Worm (Caenorhabditis elegans) whole organism, L2 larva: Measurements from ENCODE around the gene ugt-23.
A peak's percentile ranks its signal among the peaks of the same experiment; 100 is the strongest.

Experiments used
- C34F6.9 ChIP-seq: fragments of 150-350 bp; optimal IDR thresholded peaks from 2 replicates; lab custom pipeline; 2014; ENCODE audit warnings: missing biosample characterization, missing genetic modification characterization
- F13H6.1 ChIP-seq: sonication (generic microtip); optimal IDR thresholded peaks from 2 replicates; lab custom pipeline; 2016; ENCODE audit warnings: missing genetic modification characterization, missing compliant biosample characterization
- Y55F3AM.14 ChIP-seq: fragments of 200-800 bp; sonication (Bioruptor generic); optimal IDR thresholded peaks from 2 replicates; lab custom pipeline; 2018; ENCODE audit warnings: mild to moderate bottlenecking, missing genetic modification characterization, missing compliant biosample characterization
- ZK546.5 ChIP-seq: sonication (generic microtip); optimal IDR thresholded peaks from 2 replicates; lab custom pipeline; 2017; ENCODE audit warnings: missing biosample characterization, missing genetic modification characterization
- alr-1 ChIP-seq: fragments of 150-350 bp; optimal IDR thresholded peaks from 2 replicates; lab custom pipeline; 2014; ENCODE audit warnings: missing biosample characterization, missing genetic modification characterization
- aly-2 ChIP-seq: fragments of 150-350 bp; optimal IDR thresholded peaks from 2 replicates; lab custom pipeline; 2014; ENCODE audit warnings: missing biosample characterization, missing genetic modification characterization
- ama-1 ChIP-seq: fragments of 150-350 bp; optimal IDR thresholded peaks from 2 replicates; lab custom pipeline; 2018; ENCODE audit warnings: inconsistent platforms
- blmp-1 ChIP-seq: sonication (generic microtip); optimal IDR thresholded peaks from 2 replicates; lab custom pipeline; 2017; ENCODE audit warnings: missing genetic modification characterization, mild to moderate bottlenecking, missing compliant biosample characterization, antibody characterized with exemption, moderate library complexity; ENCODE audit not compliant: insufficient read depth
- ceh-16 ChIP-seq: fragments of 150-350 bp; optimal IDR thresholded peaks from 2 replicates; lab custom pipeline; 2014; ENCODE audit warnings: missing biosample characterization, missing genetic modification characterization
- ceh-82 ChIP-seq: fragments of 150-350 bp; optimal IDR thresholded peaks from 2 replicates; lab custom pipeline; 2014; ENCODE audit warnings: missing biosample characterization, missing genetic modification characterization
- crh-2 ChIP-seq: sonication (generic microtip); optimal IDR thresholded peaks from 2 replicates; lab custom pipeline; 2017; ENCODE audit warnings: missing biosample characterization, missing genetic modification characterization
- dmd-4 ChIP-seq: sonication (generic microtip); optimal IDR thresholded peaks from 2 replicates; lab custom pipeline; 2017; ENCODE audit warnings: missing biosample characterization, missing genetic modification characterization
- egl-27 ChIP-seq: sonication (generic microtip); optimal IDR thresholded peaks from 3 replicates; lab custom pipeline; 2017; ENCODE audit warnings: missing biosample characterization, missing genetic modification reagents, missing genetic modification characterization
- elt-1 ChIP-seq: fragments of 150-350 bp; optimal IDR thresholded peaks from 2 replicates; lab custom pipeline; 2014; ENCODE audit warnings: missing biosample characterization, missing genetic modification characterization
- gmeb-1 ChIP-seq: fragments of 150-350 bp; optimal IDR thresholded peaks from 2 replicates; lab custom pipeline; 2014; ENCODE audit warnings: missing biosample characterization, missing genetic modification characterization
- lin-13 ChIP-seq: fragments of 150-350 bp; optimal IDR thresholded peaks from 2 replicates; lab custom pipeline; 2014; ENCODE audit warnings: missing biosample characterization, missing genetic modification reagents, missing genetic modification characterization
- lin-39 ChIP-seq: fragments of 150-350 bp; optimal IDR thresholded peaks from 2 replicates; lab custom pipeline; 2014; ENCODE audit warnings: missing biosample characterization, missing genetic modification reagents, missing genetic modification characterization
- lsy-2 ChIP-seq, 2 experiments: fragments of 150-350 bp in 1 of 2; sonication (generic microtip) in 1 of 2; optimal IDR thresholded peaks; 2 replicates each; lab custom pipeline; 2014 to 2017; ENCODE audit warnings: missing biosample characterization in 2 of 2, missing genetic modification characterization in 2 of 2
- mbf-1 ChIP-seq: sonication (generic microtip); optimal IDR thresholded peaks from 2 replicates; lab custom pipeline; 2017; ENCODE audit warnings: missing biosample characterization, missing genetic modification characterization
- nhr-12 ChIP-seq: fragments of 150-350 bp; optimal IDR thresholded peaks from 2 replicates; lab custom pipeline; 2014; ENCODE audit warnings: missing biosample characterization, missing genetic modification characterization
- nhr-21 ChIP-seq: fragments of 150-350 bp; optimal IDR thresholded peaks from 2 replicates; lab custom pipeline; 2014; ENCODE audit warnings: missing biosample characterization, missing genetic modification characterization
- nhr-237 ChIP-seq: fragments of 150-350 bp; optimal IDR thresholded peaks from 2 replicates; lab custom pipeline; 2014; ENCODE audit warnings: missing biosample characterization, missing genetic modification characterization
- nhr-25 ChIP-seq: fragments of 150-350 bp; sonication (generic microtip); optimal IDR thresholded peaks from 3 replicates; lab custom pipeline; 2014; ENCODE audit warnings: missing biosample characterization, missing genetic modification characterization
- nhr-6 ChIP-seq: fragments of 150-350 bp; optimal IDR thresholded peaks from 2 replicates; lab custom pipeline; 2014; ENCODE audit warnings: missing biosample characterization, missing genetic modification characterization
- nhr-77 ChIP-seq: fragments of 150-350 bp; optimal IDR thresholded peaks from 2 replicates; lab custom pipeline; 2014; ENCODE audit warnings: missing biosample characterization, missing genetic modification characterization
- sem-4 ChIP-seq: fragments of 150-350 bp; optimal IDR thresholded peaks from 2 replicates; lab custom pipeline; 2014; ENCODE audit warnings: missing biosample characterization, missing genetic modification reagents, missing genetic modification characterization
- sma-3 ChIP-seq: sonication (generic microtip); optimal IDR thresholded peaks from 2 replicates; lab custom pipeline; 2016; ENCODE audit warnings: missing genetic modification reagents, missing genetic modification characterization, missing compliant biosample characterization
- sma-9 ChIP-seq, 2 experiments: fragments of 150-350 bp in 1 of 2; sonication (generic microtip) in 1 of 2; optimal IDR thresholded peaks; 2 replicates each; lab custom pipeline; 2014 to 2016; ENCODE audit warnings: missing genetic modification characterization in 2 of 2, mild to moderate bottlenecking in 1 of 2, missing biosample characterization in 1 of 2, missing compliant biosample characterization in 1 of 2, missing genetic modification reagents in 1 of 2, moderate library complexity in 1 of 2
- snpc-4 ChIP-seq: fragments of 150-350 bp; optimal IDR thresholded peaks from 2 replicates; lab custom pipeline; 2014; ENCODE audit warnings: missing biosample characterization, missing genetic modification characterization
- unc-39 ChIP-seq: fragments of 150-350 bp; optimal IDR thresholded peaks from 2 replicates; lab custom pipeline; 2014; ENCODE audit warnings: missing biosample characterization, missing genetic modification characterization
- unc-55 ChIP-seq: fragments of 150-350 bp; sonication (generic microtip); optimal IDR thresholded peaks from 3 replicates; lab custom pipeline; 2014; ENCODE audit warnings: missing biosample characterization, missing genetic modification reagents, missing genetic modification characterization
- zag-1 ChIP-seq: fragments of 150-350 bp; optimal IDR thresholded peaks from 2 replicates; lab custom pipeline; 2014; ENCODE audit warnings: missing biosample characterization, missing genetic modification characterization
- ztf-1 ChIP-seq: fragments of 200-800 bp; sonication (Bioruptor generic); conservative IDR thresholded peaks from 2 replicates; pipeline ENCODE4 v1.3.6; 2022; ENCODE audit warnings: missing genetic modification characterization, missing compliant biosample characterization
- ztf-11 ChIP-seq: sonication (generic microtip); optimal IDR thresholded peaks from 2 replicates; lab custom pipeline; 2017; ENCODE audit warnings: missing biosample characterization, missing genetic modification characterization
- ztf-4 ChIP-seq: fragments of 150-350 bp; optimal IDR thresholded peaks from 2 replicates; lab custom pipeline; 2014; ENCODE audit warnings: missing biosample characterization, missing genetic modification characterization

The ugt-23 gene

ce11 chrX:9948963-9949362, 24.0 kb upstream of the ugt-23 start, which contains the start of gene nas-37:
TSS of gene nas-37 (minus strand) at chrX:9949063.
- no peak for TF ChIP-seq ceh-82 (tag; lab: Kevin White, UChicago)
- no peak for TF ChIP-seq C34F6.9 (tag; lab: Kevin White, UChicago)
- no peak for TF ChIP-seq nhr-77 (tag; lab: Kevin White, UChicago)
- no peak for TF ChIP-seq blmp-1 (tag; lab: Kevin White, UChicago)
- TF ChIP-seq unc-55 (GFP tag; lab: Kevin White, UChicago), result no peak
- TF ChIP-seq aly-2 (tag; lab: Kevin White, UChicago), result no peak
- no peak for TF ChIP-seq dmd-4 (tag; lab: Kevin White, UChicago)
- TF ChIP-seq ama-1 (lab: Kevin White, UChicago), result no peak
- no peak for TF ChIP-seq nhr-12 (tag; lab: Kevin White, UChicago)

- TF ChIP-seq sma-9 (GFP tag; optimal IDR thresholded peaks at IDR 0.05; lab: Kevin White, UChicago), result no peak
- no peak for TF ChIP-seq sma-9 (tag; optimal IDR thresholded peaks at IDR 0.05; lab: Kevin White, UChicago)
- no peak for TF ChIP-seq zag-1
Measured at ce11 chrX:9948528-9948927, 23.6 kb upstream of the ugt-23 start.

ce11 chrX:9941379-9941778, 16.4 kb upstream of the ugt-23 start:
- TF ChIP-seq ZK546.5 (tag; lab: Kevin White, UChicago), result no peak
- no peak for TF ChIP-seq unc-39 (tag; lab: Kevin White, UChicago)
- no peak for TF ChIP-seq crh-2 (tag; lab: Kevin White, UChicago)
- no peak for TF ChIP-seq egl-27 (tag; lab: Kevin White, UChicago)
- no peak for TF ChIP-seq nhr-12 (tag; lab: Kevin White, UChicago)
- no peak for TF ChIP-seq dmd-4 (tag; lab: Kevin White, UChicago)

- TF ChIP-seq F13H6.1 (tag; lab: Kevin White, UChicago) (no peak), Y55F3AM.14 (GFP tag; lab: Kevin White, UChicago) (no peak), nhr-237 (tag; lab: Kevin White, UChicago) (no peak), gmeb-1 (tag; lab: Kevin White, UChicago) (no peak), snpc-4 (tag; lab: Kevin White, UChicago) (no peak), ceh-82 (tag; lab: Kevin White, UChicago) (no peak), nhr-6 (tag; lab: Kevin White, UChicago) (no peak), nhr-77 (tag; lab: Kevin White, UChicago) (no peak), alr-1 (tag; lab: Kevin White, UChicago) (no peak), dmd-4 (tag; lab: Kevin White, UChicago) (no peak), ceh-16 (tag; lab: Kevin White, UChicago) (no peak), lin-13 (GFP tag; lab: Kevin White, UChicago) (no peak), unc-55 (GFP tag; lab: Kevin White, UChicago) (no peak)
Measured at ce11 chrX:9940524-9940923, 15.6 kb upstream of the ugt-23 start.

ce11 chrX:9938537-9938936, 13.6 kb upstream of the ugt-23 start, which contains the start of the genes C17G1.5 and C17G1.14:
TSS of gene C17G1.5 (plus strand) at chrX:9938802.
TSS of gene C17G1.14 (plus strand) at chrX:9938813.
- TF ChIP-seq C34F6.9 (tag; lab: Kevin White, UChicago) (no peak), unc-55 (GFP tag; lab: Kevin White, UChicago) (peak; percentile 2), sma-3 (GFP tag; lab: Kevin White, UChicago) (no peak), elt-1 (tag; lab: Kevin White, UChicago) (no peak), lin-39 (no peak), nhr-21 (no peak), ZK546.5 (tag; lab: Kevin White, UChicago) (no peak)

- TF ChIP-seq alr-1 (tag; lab: Kevin White, UChicago) (no peak), ama-1 (lab: Kevin White, UChicago) (no peak), snpc-4 (tag; lab: Kevin White, UChicago) (no peak), ztf-11 (tag; lab: Kevin White, UChicago) (no peak), sem-4 (peak; percentile 39), nhr-25 (tag; lab: Kevin White, UChicago) (peak; percentile 30), ztf-1 (no peak), mbf-1 (no peak), blmp-1 (tag; lab: Kevin White, UChicago) (no peak), C34F6.9 (tag; lab: Kevin White, UChicago) (no peak), lsy-2 (tag; optimal IDR thresholded peaks at IDR 0.05; lab: Kevin White, UChicago) (no peak), lin-39 (no peak), ZK546.5 (tag; lab: Kevin White, UChicago) (no peak), nhr-21 (peak; percentile 56), ztf-4 (tag; lab: Kevin White, UChicago) (no peak), nhr-6 (tag; lab: Kevin White, UChicago) (no peak)
Measured at ce11 chrX:9938091-9938490, 13.1 kb upstream of the ugt-23 start.
